Worm (Caenorhabditis elegans) whole organism, midembryonic: ENCODE results near the gene nstp-5.

Experiments
- T22C8.4 ChIP-seq: fragments of 200-800 bp; sonication (Bioruptor generic); IDR thresholded peaks from 2 replicates; pipeline ENCODE4 v1.3.6; 2022; ENCODE audit warnings: missing genetic modification characterization, missing compliant biosample characterization
- cog-1 ChIP-seq: sonication (generic microtip); optimal IDR thresholded peaks from 2 replicates; lab custom pipeline; 2016; ENCODE audit warnings: missing genetic modification characterization, missing compliant biosample characterization
- klf-2 ChIP-seq: fragments of 200-800 bp; sonication (Bioruptor generic); conservative IDR thresholded peaks from 2 replicates; pipeline ENCODE4 v1.3.6; 2022; ENCODE audit warnings: missing genetic modification reagents, missing genetic modification characterization, missing compliant biosample characterization
- med-1 ChIP-seq: sonication (generic microtip); optimal IDR thresholded peaks from 2 replicates; lab custom pipeline; 2017; ENCODE audit warnings: missing genetic modification characterization, mild to moderate bottlenecking, missing compliant biosample characterization, antibody characterized with exemption, missing genetic modification reagents; ENCODE audit not compliant: insufficient read depth
- tab-1 ChIP-seq: fragments of 200-800 bp; sonication (Bioruptor generic); IDR thresholded peaks from 2 replicates; pipeline ENCODE4 v1.3.6; 2022; ENCODE audit warnings: missing genetic modification characterization, missing compliant biosample characterization
- ztf-23 ChIP-seq: fragments of 200-800 bp; sonication (Bioruptor generic); IDR thresholded peaks from 2 replicates; pipeline ENCODE4 v1.3.6; 2022; ENCODE audit warnings: missing genetic modification reagents, missing genetic modification characterization, missing compliant biosample characterization
- ztf-29 ChIP-seq: fragments of 200-800 bp; sonication (Bioruptor generic); IDR thresholded peaks from 2 replicates; pipeline ENCODE4 v1.3.6; 2022; ENCODE audit warnings: missing genetic modification reagents, missing genetic modification characterization, missing compliant biosample characterization

ce11 chrIV:12896371-12896882, 41.1 kb downstream of the nstp-5 start, which contains the start of gene K08D8.7:
- TF ChIP-seq klf-2 (no peak), ztf-23 (GFP tag; lab: Robert Waterston, UW) (no peak), cog-1 (tag; lab: Kevin White, UChicago) (no peak), ztf-29 (GFP tag; lab: Robert Waterston, UW) (no peak), tab-1 (GFP tag; lab: Robert Waterston, UW) (no peak), med-1 (no peak), T22C8.4 (GFP tag; lab: Robert Waterston, UW) (no peak)
